Worm (Caenorhabditis elegans): ENCODE results near the gene F54C9.9.

F54C9.9 gene

ce11 chrII:8529176-8529698 lies 48.6 kb upstream of the F54C9.9 start (continued):
- TF ChIP-seq ceh-8 (GFP tag; optimal IDR thresholded peaks at IDR 0.05), result no peak
- TF ChIP-seq tbx-2 (tag; optimal IDR thresholded peaks at IDR 0.05), result no peak
- TF ChIP-seq tlp-1 (tag; optimal IDR thresholded peaks at IDR 0.05), result no peak
- TF ChIP-seq nhr-90 (tag; optimal IDR thresholded peaks at IDR 0.05; ENCODE audit: poor library complexity), result no peak
- no peak for TF ChIP-seq aly-2 (tag; optimal IDR thresholded peaks at IDR 0.05)
- TF ChIP-seq mab-9 (GFP tag; IDR thresholded peaks at IDR 0.05), result no peak
- no peak for TF ChIP-seq nhr-19 (GFP tag; conservative IDR thresholded peaks at IDR 0.05)
- no peak for TF ChIP-seq lir-3 (tag; optimal IDR thresholded peaks at IDR 0.05; ENCODE audit: poor library complexity)
- TF ChIP-seq unc-30 (tag; optimal IDR thresholded peaks at IDR 0.05), result no peak
- no peak for TF ChIP-seq pax-3 (tag; optimal IDR thresholded peaks at IDR 0.05)
- no peak for TF ChIP-seq egl-27 (tag; optimal IDR thresholded peaks at IDR 0.05)
- no peak for TF ChIP-seq ceh-63 (GFP tag; optimal IDR thresholded peaks at IDR 0.05)
- TF ChIP-seq unc-130 (tag; optimal IDR thresholded peaks at IDR 0.05), result no peak

ce11 chrII:8531181-8531759 lies 46.6 kb upstream of the F54C9.9 start, which contains the start of gene gldi-7:
Gene gldi-7, minus strand, starts transcription at chrII:8531222.
- TF ChIP-seq elt-2 (tag; optimal IDR thresholded peaks at IDR 0.05), result no peak
- TF ChIP-seq efl-1 (optimal IDR thresholded peaks at IDR 0.05), result no peak
- peak in 1 of 2 experiments; percentile 54 for TF ChIP-seq efl-1 (GFP tag; optimal IDR thresholded peaks at IDR 0.05 in 1 of 2)
- TF ChIP-seq blmp-1 (tag; optimal IDR thresholded peaks at IDR 0.05), result peak; percentile 11

- no peak for TF ChIP-seq unc-130 (tag; optimal IDR thresholded peaks at IDR 0.05)
- no peak for TF ChIP-seq efl-1 (optimal IDR thresholded peaks at IDR 0.05)
- peak in 1 of 2 experiments; percentile 31 for TF ChIP-seq efl-1 (GFP tag; optimal IDR thresholded peaks at IDR 0.05 in 1 of 2)
- TF ChIP-seq zag-1 (tag; optimal IDR thresholded peaks at IDR 0.05), result no peak
- peak; percentile 6 for TF ChIP-seq rnt-1 (tag; optimal IDR thresholded peaks at IDR 0.05)
- peak; percentile 11 for TF ChIP-seq snu-23 (GFP tag; optimal IDR thresholded peaks at IDR 0.05)
- TF ChIP-seq blmp-1 (tag; optimal IDR thresholded peaks at IDR 0.05), result peak; percentile 98
- TF ChIP-seq nhr-85 (tag), result peak; percentile 8
These were observed 45.8 kb upstream of the F54C9.9 start for ce11 chrII:8532015-8532414.

ce11 chrII:8536060-8536459 lies 41.8 kb upstream of the F54C9.9 start, which contains the start of gene W01C9.2:
Gene W01C9.2, plus strand, starts transcription at chrII:8536360.
- TF ChIP-seq nhr-77 (tag; optimal IDR thresholded peaks at IDR 0.05), result no peak
- no peak for TF ChIP-seq alr-1 (tag; optimal IDR thresholded peaks at IDR 0.05; ENCODE audit: borderline replicate concordance)
- no peak for TF ChIP-seq efl-1 (optimal IDR thresholded peaks at IDR 0.05)
- TF ChIP-seq efl-1 (GFP tag; optimal IDR thresholded peaks at IDR 0.05 in 1 of 2), result no peak
- TF ChIP-seq sox-4 (tag; optimal IDR thresholded peaks at IDR 0.05), result no peak
- TF ChIP-seq nhr-85 (tag), result no peak
- no peak for TF ChIP-seq rnt-1 (tag; optimal IDR thresholded peaks at IDR 0.05)

ce11 chrII:8540412-8540811 lies 37.4 kb upstream of the F54C9.9 start, which contains the start of gene pqn-73:
Gene pqn-73, plus strand, starts transcription at chrII:8540712.
- no peak for TF ChIP-seq grh-1 (GFP tag; IDR thresholded peaks at IDR 0.05)
- TF ChIP-seq elt-2 (tag; optimal IDR thresholded peaks at IDR 0.05), result no peak
- no peak for TF ChIP-seq efl-3 (GFP tag; optimal IDR thresholded peaks at IDR 0.05)

ce11 chrII:8545315-8545714 lies 32.5 kb upstream of the F54C9.9 start, which contains the start of gene decr-1.2:
Gene decr-1.2, plus strand, starts transcription at chrII:8545615.
- TF ChIP-seq zip-4 (GFP tag; optimal IDR thresholded peaks at IDR 0.05), result no peak
- no peak for TF ChIP-seq ceh-90 (tag; optimal IDR thresholded peaks at IDR 0.05)
- TF ChIP-seq pax-3 (tag; optimal IDR thresholded peaks at IDR 0.05), result no peak
- no peak for TF ChIP-seq nhr-90 (tag; optimal IDR thresholded peaks at IDR 0.05; ENCODE audit: poor library complexity)
- no peak for TF ChIP-seq nhr-71 (tag; optimal IDR thresholded peaks at IDR 0.05)
- no peak for TF ChIP-seq pqm-1 (tag; optimal IDR thresholded peaks at IDR 0.05)

Measured in whole organism, L1 larva.